Fruit fly (Drosophila melanogaster): Measurements from ENCODE around the gene colt.

The colt gene

DNA sequence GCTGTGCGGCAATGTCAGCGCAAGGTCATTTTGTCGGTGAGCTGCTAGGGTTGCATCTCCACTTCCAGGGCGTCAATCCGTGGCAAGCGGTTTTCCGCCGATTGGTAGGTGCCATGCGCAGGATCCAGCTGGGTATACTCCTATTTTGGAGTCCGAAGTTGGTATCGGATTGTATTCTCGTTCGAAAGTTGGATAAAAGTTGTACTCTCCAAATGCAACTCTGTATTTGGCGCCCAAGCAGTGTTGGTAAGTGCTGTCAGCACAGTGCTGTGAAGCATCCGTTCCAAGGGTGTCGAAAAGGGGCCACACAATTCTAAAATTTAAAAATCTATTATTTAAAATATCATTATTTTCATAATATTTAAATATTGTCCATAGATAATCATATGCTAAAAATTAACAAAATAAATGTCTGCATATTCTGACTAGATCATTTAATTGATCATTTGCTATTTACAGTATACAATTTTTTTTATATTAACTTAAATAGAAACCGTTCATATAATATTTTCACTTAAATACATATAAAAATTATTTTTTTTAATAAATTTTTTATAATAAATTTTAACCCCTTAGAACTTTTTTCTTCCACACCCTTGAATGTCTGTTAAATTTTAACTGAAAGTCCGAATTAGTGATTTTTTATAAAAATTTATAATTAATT, 21.3 kb downstream of the colt start (continued):
- peak; percentile 39; the same call in 2 of the 3 replicates for TF ChIP-seq knrl (GFP tag; IDR thresholded peaks at IDR 0.05; ENCODE audit: partially characterized antibody)
- peak; percentile 82 for TF ChIP-seq rib (GFP tag; IDR thresholded peaks at IDR 0.05)
- peak; percentile 74 for TF ChIP-seq trem (tag; optimal IDR thresholded peaks at IDR 0.05)
- peak; percentile 81 for TF ChIP-seq ems (GFP tag; optimal IDR thresholded peaks at IDR 0.05)
- TF ChIP-seq HmgZ (tag; optimal IDR thresholded peaks at IDR 0.05), result peak; percentile 90
- peak; percentile 92 for TF ChIP-seq lilli (GFP tag; optimal IDR thresholded peaks at IDR 0.05)
- TF ChIP-seq CG7928 (GFP tag; optimal IDR thresholded peaks at IDR 0.05), result peak; percentile 99
- TF ChIP-seq sc (optimal IDR thresholded peaks at IDR 0.05), result no peak
- peak; percentile 67 for TF ChIP-seq sc (GFP tag; optimal IDR thresholded peaks at IDR 0.05)
- peak; percentile 18; the same call in 1 of the 2 replicates for TF ChIP-seq Doc2 (GFP tag; IDR thresholded peaks at IDR 0.05)
- peak; percentile 72; the same call in 1 of the 2 replicates for TF ChIP-seq toy (GFP tag; IDR thresholded peaks at IDR 0.05)
- no peak for TF ChIP-seq CG1832 (GFP tag; optimal IDR thresholded peaks at IDR 0.05)
- TF ChIP-seq CG7372 (GFP tag; IDR thresholded peaks at IDR 0.05), result peak; percentile 82
- TF ChIP-seq gro (GFP tag; optimal IDR thresholded peaks at IDR 0.05), result peak; percentile 89
- peak; percentile 42 for TF ChIP-seq CG10321 (GFP tag; IDR thresholded peaks at IDR 0.05)
- TF ChIP-seq Taf1 (GFP tag; IDR thresholded peaks at IDR 0.05), result peak; percentile 59
- TF ChIP-seq stc (GFP tag; IDR thresholded peaks at IDR 0.05), result peak; percentile 78; the same call in 1 of the 2 replicates
- peak; percentile 94 for TF ChIP-seq CoRest (tag; optimal IDR thresholded peaks at IDR 0.05)
- TF ChIP-seq CG6791 (GFP tag; IDR thresholded peaks at IDR 0.05; ENCODE audit: partially characterized antibody), result no peak
- peak; percentile 95 for TF ChIP-seq Rfx (GFP tag; IDR thresholded peaks at IDR 0.05)
- peak; percentile 81 for TF ChIP-seq Mad (GFP tag; optimal IDR thresholded peaks at IDR 0.05)
- TF ChIP-seq CG2678 (tag; optimal IDR thresholded peaks at IDR 0.05), result peak; percentile 94
- TF ChIP-seq CG18476 (GFP tag; optimal IDR thresholded peaks at IDR 0.05), result peak; percentile 73
- TF ChIP-seq sisA (GFP tag; IDR thresholded peaks at IDR 0.05), result peak; percentile 88
- no peak for TF ChIP-seq CG3838 (GFP tag; optimal IDR thresholded peaks at IDR 0.05)
- TF ChIP-seq CG11456 (GFP tag; IDR thresholded peaks at IDR 0.05), result peak; percentile 95
- peak; percentile 91 for TF ChIP-seq sens (GFP tag)
- no peak; the same call in 1 of the 2 replicates for TF ChIP-seq dan (GFP tag; IDR thresholded peaks at IDR 0.05)
- peak; percentile 96 for TF ChIP-seq CG9932 (GFP tag; IDR thresholded peaks at IDR 0.05)
- peak; percentile 71 for TF ChIP-seq pum (GFP tag; optimal IDR thresholded peaks at IDR 0.05)

DNA sequence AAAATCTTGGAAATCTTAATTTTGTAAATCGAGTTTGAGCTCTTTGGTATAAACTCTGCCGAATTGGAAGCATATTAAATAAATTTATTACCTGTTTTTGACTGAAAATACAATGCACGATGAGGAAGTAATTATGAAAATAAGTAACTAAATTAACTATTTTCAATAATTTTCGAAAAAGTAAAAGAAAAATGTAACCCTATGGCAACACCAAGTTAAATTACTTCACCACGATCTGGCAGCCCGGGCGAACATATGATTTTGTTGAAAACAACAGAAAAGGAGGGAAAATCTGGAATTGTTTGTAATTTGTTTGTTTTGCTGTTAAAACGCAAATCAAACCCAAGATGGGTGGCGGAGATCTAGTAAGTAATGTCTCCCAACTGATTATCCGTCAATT, 25.0 kb downstream of the colt start, which contains the start of the genes CG9961 and Cwc25:
Gene CG9961 (minus strand): TSS at position 83 of the 400 bp plus-strand sequence.
Gene Cwc25 (plus strand): TSS at position 247 of the 400 bp plus-strand sequence.
- TF ChIP-seq phol (tag; optimal IDR thresholded peaks at IDR 0.05) (peak; percentile 25), CG15514 (GFP tag; optimal IDR thresholded peaks at IDR 0.05) (peak; percentile 25), p53 (GFP tag; optimal IDR thresholded peaks at IDR 0.05) (no peak), ci (GFP tag; IDR thresholded peaks at IDR 0.05) (no peak), E2f2 (GFP tag; IDR thresholded peaks at IDR 0.05) (peak; percentile 64), E2f1 (GFP tag; IDR thresholded peaks at IDR 0.05) (peak; percentile 24; the same call in 1 of the 2 replicates), CG17361 (GFP tag; IDR thresholded peaks at IDR 0.05) (0 out of 3 replicates have a peak, but pooled peaks have one; percentile 24), CG9437 (GFP tag; optimal IDR thresholded peaks at IDR 0.05) (peak; percentile 81), ash1 (GFP tag; optimal IDR thresholded peaks at IDR 0.05) (no peak), CG2116 (GFP tag; optimal IDR thresholded peaks at IDR 0.05) (peak; percentile 12), Ptx1 (GFP tag; IDR thresholded peaks at IDR 0.05) (no peak), CG10321 (GFP tag; IDR thresholded peaks at IDR 0.05) (no peak), CG3407 (GFP tag; optimal IDR thresholded peaks at IDR 0.05) (no peak), YL-1 (GFP tag; optimal IDR thresholded peaks at IDR 0.05) (peak; percentile 16), CG9727 (GFP tag; optimal IDR thresholded peaks at IDR 0.05) (no peak), CG12744 (GFP tag; optimal IDR thresholded peaks at IDR 0.05) (no peak), Poxn (GFP tag; IDR thresholded peaks at IDR 0.05) (no peak), row (GFP tag; IDR thresholded peaks at IDR 0.05) (0 out of 3 replicates have a peak, but pooled peaks have one; percentile 24), CG2678 (tag; optimal IDR thresholded peaks at IDR 0.05) (no peak), trem (tag; optimal IDR thresholded peaks at IDR 0.05) (peak; percentile 43), crp (GFP tag; optimal IDR thresholded peaks at IDR 0.05) (peak; percentile 48 to 88), MESR4 (GFP tag; optimal IDR thresholded peaks at IDR 0.05) (peak; percentile 28), eyg (GFP tag; optimal IDR thresholded peaks at IDR 0.05) (no peak), CG6689 (GFP tag; IDR thresholded peaks at IDR 0.05) (no peak)
